Worm (Caenorhabditis elegans): Measurements from ENCODE around the gene rps-29.
A peak's percentile ranks its signal among the peaks of the same experiment; 100 is the strongest.

The rps-29 gene

DNA sequence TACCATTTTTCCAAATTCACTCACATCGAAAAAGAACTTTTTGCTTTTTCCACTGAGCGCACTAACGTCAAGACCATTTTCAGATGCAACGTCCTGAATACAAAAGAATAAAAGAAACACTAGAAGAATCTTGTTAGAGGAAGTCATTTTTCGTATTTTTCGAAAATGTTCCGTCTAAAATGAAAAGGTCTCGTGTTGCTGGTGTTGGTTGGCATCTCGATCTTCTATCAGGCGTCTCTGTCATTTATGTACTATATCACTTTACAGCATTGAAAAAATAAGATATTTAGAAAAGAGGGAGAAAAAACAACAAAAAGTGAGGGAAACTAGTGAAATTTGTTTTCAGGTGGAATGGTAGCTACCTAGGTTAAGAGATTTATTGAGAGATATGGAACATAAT, 47.1 kb downstream of the rps-29 start, which contains the start of gene K02F3.9:
TSS of gene K02F3.9 (minus strand) at position 190 of the 400 bp plus-strand sequence.
- TF ChIP-seq swsn-7 (tag; optimal IDR thresholded peaks at IDR 0.05) = no peak
- TF ChIP-seq snu-23 (GFP tag; optimal IDR thresholded peaks at IDR 0.05) = no peak
- TF ChIP-seq nhr-28 (tag; optimal IDR thresholded peaks at IDR 0.05) = no peak
- no peak for TF ChIP-seq aha-1 (tag; optimal IDR thresholded peaks at IDR 0.05)
- peak; percentile 93 for TF ChIP-seq pag-3 (tag; optimal IDR thresholded peaks at IDR 0.05; ENCODE audit: borderline replicate concordance, insufficient read depth)
- TF ChIP-seq dsc-1 (tag; optimal IDR thresholded peaks at IDR 0.05) = no peak
- TF ChIP-seq ets-5 (GFP tag; IDR thresholded peaks at IDR 0.05) = no peak
- TF ChIP-seq nhr-19 (GFP tag; conservative IDR thresholded peaks at IDR 0.05) = no peak
- no peak for TF ChIP-seq fos-1 (tag; optimal IDR thresholded peaks at IDR 0.05)
- peak; percentile 1 for TF ChIP-seq nhr-85 (tag)
- TF ChIP-seq nhr-71 (tag; optimal IDR thresholded peaks at IDR 0.05) = peak; percentile 18
- TF ChIP-seq elt-2 (tag; optimal IDR thresholded peaks at IDR 0.05) = no peak
- peak; percentile 35 for TF ChIP-seq lin-14 (GFP tag; optimal IDR thresholded peaks at IDR 0.05)
- TF ChIP-seq efl-1 (optimal IDR thresholded peaks at IDR 0.05) = no peak
- TF ChIP-seq efl-1 (GFP tag; optimal IDR thresholded peaks at IDR 0.05 in 1 of 2) = no peak
- peak; percentile 3 for TF ChIP-seq mep-1 (tag; optimal IDR thresholded peaks at IDR 0.05)
- peak; percentile 23 for TF ChIP-seq rnt-1 (tag; optimal IDR thresholded peaks at IDR 0.05)
- no peak for TF ChIP-seq fkh-4 (tag; optimal IDR thresholded peaks at IDR 0.05; ENCODE audit: borderline replicate concordance)
- no peak for TF ChIP-seq xbp-1 (tag; optimal IDR thresholded peaks at IDR 0.05)
- no peak for TF ChIP-seq aly-2 (tag; optimal IDR thresholded peaks at IDR 0.05)
- no peak for TF ChIP-seq lin-35 (GFP tag; optimal IDR thresholded peaks at IDR 0.05)
- no peak for TF ChIP-seq nhr-20 (tag; optimal IDR thresholded peaks at IDR 0.05)
- no peak for TF ChIP-seq nhr-11 (tag; optimal IDR thresholded peaks at IDR 0.05)
- TF ChIP-seq blmp-1 (tag; optimal IDR thresholded peaks at IDR 0.05) = no peak
- no peak for TF ChIP-seq nhr-12 (tag; optimal IDR thresholded peaks at IDR 0.05)
- no peak for TF ChIP-seq egl-13 (tag; optimal IDR thresholded peaks at IDR 0.05)
- TF ChIP-seq pax-3 (tag; optimal IDR thresholded peaks at IDR 0.05) = no peak
- no peak for TF ChIP-seq nhr-84 (tag; optimal IDR thresholded peaks at IDR 0.05)
- TF ChIP-seq fkh-8 (tag; optimal IDR thresholded peaks at IDR 0.05) = no peak

DNA sequence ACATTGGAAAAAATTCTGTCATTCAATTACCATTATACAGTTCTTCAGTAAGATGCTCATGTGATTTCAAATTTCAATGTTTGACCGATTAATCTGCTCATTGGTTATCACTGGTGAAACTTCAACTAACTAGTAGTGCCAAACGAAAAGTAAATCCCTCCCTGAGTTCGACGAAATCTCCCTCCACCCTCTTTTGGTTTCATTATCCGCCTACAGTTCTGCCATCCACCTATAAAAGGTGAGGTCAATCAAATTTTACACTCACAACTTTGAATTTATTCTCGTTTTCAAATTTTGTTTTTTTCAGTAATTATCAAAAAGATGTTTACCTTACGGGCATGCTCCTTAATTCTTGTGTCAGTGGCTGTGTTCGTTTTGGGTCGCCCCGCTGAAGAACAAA, 48.5 kb downstream of the rps-29 start, which contains the start of gene far-8:
TSS of gene far-8 (plus strand) at position 301 of the 400 bp plus-strand sequence.
- no peak for TF ChIP-seq ces-1 (GFP tag; optimal IDR thresholded peaks at IDR 0.05)
- no peak for TF ChIP-seq hlh-4 (tag; optimal IDR thresholded peaks at IDR 0.05)
- TF ChIP-seq mep-1 (tag; optimal IDR thresholded peaks at IDR 0.05) = no peak
- TF ChIP-seq C34B4.2 (tag; optimal IDR thresholded peaks at IDR 0.05) = no peak
- TF ChIP-seq C16A3.4 (tag; optimal IDR thresholded peaks at IDR 0.05) = no peak
- TF ChIP-seq isw-1 (GFP tag; IDR thresholded peaks at IDR 0.05) = no peak
- no peak for TF ChIP-seq fkh-10 (GFP tag; optimal IDR thresholded peaks at IDR 0.05)
- no peak for TF ChIP-seq nhr-11 (tag; optimal IDR thresholded peaks at IDR 0.05)
- TF ChIP-seq irx-1 (tag; optimal IDR thresholded peaks at IDR 0.05) = no peak
- TF ChIP-seq pag-3 (tag; optimal IDR thresholded peaks at IDR 0.05; ENCODE audit: borderline replicate concordance, insufficient read depth) = no peak
- TF ChIP-seq nhr-84 (tag; optimal IDR thresholded peaks at IDR 0.05) = no peak
- no peak for TF ChIP-seq grh-1 (GFP tag; IDR thresholded peaks at IDR 0.05)
- TF ChIP-seq snpc-4 (tag; optimal IDR thresholded peaks at IDR 0.05) = no peak
- no peak for TF ChIP-seq hpl-2 (GFP tag; optimal IDR thresholded peaks at IDR 0.05)

- TF ChIP-seq nhr-11 (tag; optimal IDR thresholded peaks at IDR 0.05) (no peak), nhr-19 (GFP tag; conservative IDR thresholded peaks at IDR 0.05) (peak; percentile 36), dpl-1 (GFP tag; optimal IDR thresholded peaks at IDR 0.05) (peak in 1 of 3 experiments; percentile 28), lin-14 (GFP tag; optimal IDR thresholded peaks at IDR 0.05) (peak; percentile 91), rnt-1 (tag; optimal IDR thresholded peaks at IDR 0.05) (peak; percentile 43), nhr-237 (tag; optimal IDR thresholded peaks at IDR 0.05) (no peak), elt-3 (tag; optimal IDR thresholded peaks at IDR 0.05) (peak in 1 of 6 experiments; percentile 35), snu-23 (GFP tag; optimal IDR thresholded peaks at IDR 0.05) (peak; percentile 49), unc-130 (tag; optimal IDR thresholded peaks at IDR 0.05) (peak; percentile 37), mep-1 (tag; optimal IDR thresholded peaks at IDR 0.05) (peak; percentile 48), hpl-2 (GFP tag; optimal IDR thresholded peaks at IDR 0.05) (no peak), efl-1 (optimal IDR thresholded peaks at IDR 0.05) (peak; percentile 6 to 15), efl-1 (GFP tag; optimal IDR thresholded peaks at IDR 0.05 in 1 of 2) (peak; percentile 6 to 79), alr-1 (tag; optimal IDR thresholded peaks at IDR 0.05; ENCODE audit: borderline replicate concordance) (no peak), nhr-71 (tag; optimal IDR thresholded peaks at IDR 0.05) (peak; percentile 44), pax-3 (tag; optimal IDR thresholded peaks at IDR 0.05) (no peak), lsy-2 (tag; optimal IDR thresholded peaks at IDR 0.05) (peak in 1 of 2 experiments; percentile 19), nhr-84 (tag; optimal IDR thresholded peaks at IDR 0.05) (no peak), ceh-82 (tag; optimal IDR thresholded peaks at IDR 0.05) (peak in 1 of 3 experiments; percentile 59), lin-35 (GFP tag; optimal IDR thresholded peaks at IDR 0.05) (peak; percentile 18 to 39), skn-1 (tag; optimal IDR thresholded peaks at IDR 0.05) (peak; percentile 8), nhr-20 (tag; optimal IDR thresholded peaks at IDR 0.05) (peak; percentile 21), mdl-1 (tag; optimal IDR thresholded peaks at IDR 0.05) (peak in 1 of 2 experiments; percentile 59)
Measured at ce11 chrIII:843999-844398, 49.9 kb downstream of the rps-29 start.

Data from whole organism, L1 larva.